Comparison of ENCODE assay signal across 5 fruit fly cellular contexts in genomic region chr3L:3806330-3806729, dm6.
TF ChIP-seq lines count a peak whose summit lies in the region.

TSS of gene CG32264 (minus strand) at chr3L:3806459.
TSS of gene ntc (minus strand) at chr3L:3806459.
TSS of gene IntS10 (plus strand) at chr3L:3806710.

- no peak for TF ChIP-seq CTCF in whole organism, embryonic (GFP tag; optimal IDR thresholded peaks at IDR 0.05; lab: Kevin White, UChicago)

TF ChIP-seq in whole organism, adult, 20 proteins besides CTCF, POLR2A, EP300 and RAD21 (continues in another document):
- peak; percentile 80 for TF ChIP-seq CG11617 (GFP tag; optimal IDR thresholded peaks at IDR 0.05; lab: Kevin White, UChicago)
- peak; percentile 71 for TF ChIP-seq bab1 (GFP tag; optimal IDR thresholded peaks at IDR 0.05; lab: Kevin White, UChicago)
- peak; percentile 73 for TF ChIP-seq pad (GFP tag; optimal IDR thresholded peaks at IDR 0.05; lab: Kevin White, UChicago)
- TF ChIP-seq CG5204 (GFP tag; optimal IDR thresholded peaks at IDR 0.05; lab: Kevin White, UChicago): no peak
- TF ChIP-seq CG7045 (GFP tag; optimal IDR thresholded peaks at IDR 0.05; lab: Kevin White, UChicago): peak; percentile 67
- peak; percentile 44 for TF ChIP-seq cic (GFP tag; optimal IDR thresholded peaks at IDR 0.05; lab: Kevin White, UChicago)
- peak; percentile 60 for TF ChIP-seq CG33017 (tag; optimal IDR thresholded peaks at IDR 0.05; lab: Kevin White, UChicago)
- peak; percentile 81 for TF ChIP-seq CG7101 (tag; optimal IDR thresholded peaks at IDR 0.05; lab: Kevin White, UChicago)
- TF ChIP-seq ovo (GFP tag; optimal IDR thresholded peaks at IDR 0.05; lab: Kevin White, UChicago): peak; percentile 12
- TF ChIP-seq Hr96 (GFP tag; optimal IDR thresholded peaks at IDR 0.05; lab: Kevin White, UChicago): peak; percentile 84
- TF ChIP-seq tj (GFP tag; optimal IDR thresholded peaks at IDR 0.05; lab: Kevin White, UChicago): peak; percentile 44
- TF ChIP-seq Clk (GFP tag; optimal IDR thresholded peaks at IDR 0.05; lab: Kevin White, UChicago): peak; percentile 71
- peak; percentile 91 for TF ChIP-seq CG1620 (GFP tag; optimal IDR thresholded peaks at IDR 0.05; lab: Kevin White, UChicago)
- TF ChIP-seq Crg-1 (GFP tag; optimal IDR thresholded peaks at IDR 0.05; lab: Kevin White, UChicago): peak; percentile 87
- peak; percentile 92 for TF ChIP-seq toe (GFP tag; optimal IDR thresholded peaks at IDR 0.05; lab: Kevin White, UChicago)
- no peak for TF ChIP-seq cnc (optimal IDR thresholded peaks at IDR 0.05; lab: Kevin White, UChicago)
- no peak for TF ChIP-seq kay (GFP tag; lab: Kevin White, UChicago; ENCODE audit: borderline replicate concordance)
- TF ChIP-seq CG12768 (GFP tag; optimal IDR thresholded peaks at IDR 0.05; lab: Kevin White, UChicago): peak; percentile 83

TF ChIP-seq in whole organism, embryonic, 481 proteins besides CTCF, POLR2A, EP300 and RAD21 (continues in another document):
- TF ChIP-seq HLH54F (GFP tag; optimal IDR thresholded peaks at IDR 0.05; lab: Kevin White, UChicago) (peak; percentile 84), nmo (GFP tag; optimal IDR thresholded peaks at IDR 0.05; lab: Kevin White, UChicago) (peak; percentile 86), so (GFP tag; IDR thresholded peaks at IDR 0.05; lab: Robert Waterston, UW) (no peak), Pdp1 (GFP tag; optimal IDR thresholded peaks at IDR 0.05; lab: Kevin White, UChicago) (peak; percentile 76), cg (GFP tag; optimal IDR thresholded peaks at IDR 0.05; lab: Kevin White, UChicago) (no peak), Hmr (GFP tag; optimal IDR thresholded peaks at IDR 0.05; lab: Kevin White, UChicago) (peak; percentile 70), CG11456 (GFP tag; IDR thresholded peaks at IDR 0.05; lab: Robert Waterston, UW) (peak; percentile 53; the same call in 1 of the 3 replicates), CG10543 (GFP tag; optimal IDR thresholded peaks at IDR 0.05; lab: Kevin White, UChicago) (peak; percentile 80), fru (optimal IDR thresholded peaks at IDR 0.05; lab: Kevin White, UChicago) (no peak), CG8089 (GFP tag; optimal IDR thresholded peaks at IDR 0.05; lab: Kevin White, UChicago) (peak; percentile 57), zen (tag; optimal IDR thresholded peaks at IDR 0.05; lab: Kevin White, UChicago) (peak; percentile 65), sens (GFP tag; lab: Kevin White, UChicago) (peak; percentile 95), CG17328 (GFP tag; IDR thresholded peaks at IDR 0.05; lab: Robert Waterston, UW) (no peak), bowl (GFP tag; IDR thresholded peaks at IDR 0.05; lab: Robert Waterston, UW) (no peak), CG3163 (GFP tag; optimal IDR thresholded peaks at IDR 0.05; lab: Kevin White, UChicago) (peak; percentile 47), CG6765 (GFP tag; optimal IDR thresholded peaks at IDR 0.05; lab: Kevin White, UChicago) (no peak), CG10366 (GFP tag; IDR thresholded peaks at IDR 0.05; lab: Robert Waterston, UW) (0 out of 2 replicates have a peak, but pooled peaks have one; percentile 25), bbx (GFP tag; IDR thresholded peaks at IDR 0.05; lab: Robert Waterston, UW; ENCODE audit: partially characterized antibody) (no peak)

TF ChIP-seq in whole organism, prepupa, 60 proteins besides CTCF, POLR2A, EP300 and RAD21 (continues in another document):
- peak; percentile 73 for TF ChIP-seq CG10631 (GFP tag; optimal IDR thresholded peaks at IDR 0.05; lab: Kevin White, UChicago)
- peak; percentile 46 for TF ChIP-seq cyc (GFP tag; optimal IDR thresholded peaks at IDR 0.05; lab: Kevin White, UChicago)
- peak; percentile 41 for TF ChIP-seq CG34406 (GFP tag; optimal IDR thresholded peaks at IDR 0.05; lab: Kevin White, UChicago)
- no peak for TF ChIP-seq vri (GFP tag; optimal IDR thresholded peaks at IDR 0.05; lab: Kevin White, UChicago)
- TF ChIP-seq net (GFP tag; optimal IDR thresholded peaks at IDR 0.05; lab: Kevin White, UChicago): no peak
- TF ChIP-seq spab (GFP tag; optimal IDR thresholded peaks at IDR 0.05; lab: Kevin White, UChicago): no peak
- no peak for TF ChIP-seq fd85E (GFP tag; optimal IDR thresholded peaks at IDR 0.05; lab: Kevin White, UChicago)
- TF ChIP-seq topi (GFP tag; optimal IDR thresholded peaks at IDR 0.05; lab: Kevin White, UChicago): peak; percentile 60
- peak; percentile 72 for TF ChIP-seq CG31627 (GFP tag; optimal IDR thresholded peaks at IDR 0.05; lab: Kevin White, UChicago)
- no peak for TF ChIP-seq CG10669 (GFP tag; optimal IDR thresholded peaks at IDR 0.05; lab: Kevin White, UChicago)
- TF ChIP-seq CG6276 (GFP tag; optimal IDR thresholded peaks at IDR 0.05; lab: Kevin White, UChicago): no peak
- no peak for TF ChIP-seq CG32006 (GFP tag; optimal IDR thresholded peaks at IDR 0.05; lab: Kevin White, UChicago)
- TF ChIP-seq dac (GFP tag; optimal IDR thresholded peaks at IDR 0.05; lab: Kevin White, UChicago): peak; percentile 9
- TF ChIP-seq CG11902 (GFP tag; optimal IDR thresholded peaks at IDR 0.05; lab: Kevin White, UChicago): peak; percentile 18
- TF ChIP-seq esn (GFP tag; optimal IDR thresholded peaks at IDR 0.05; lab: Kevin White, UChicago): peak; percentile 72
- peak; percentile 43 for TF ChIP-seq CG6792 (GFP tag; optimal IDR thresholded peaks at IDR 0.05; lab: Kevin White, UChicago)
- TF ChIP-seq Sox15 (GFP tag; optimal IDR thresholded peaks at IDR 0.05; lab: Kevin White, UChicago): peak; percentile 35
- TF ChIP-seq CG15336 (GFP tag; IDR thresholded peaks at IDR 0.05; lab: Robert Waterston, UW): no peak
- TF ChIP-seq Sox14 (GFP tag; optimal IDR thresholded peaks at IDR 0.05; lab: Kevin White, UChicago): peak; percentile 82
- TF ChIP-seq Eip78C (GFP tag; lab: Kevin White, UChicago): peak; percentile 89

TF ChIP-seq in whole organism, pupa, 21 proteins besides CTCF, POLR2A, EP300 and RAD21:
- TF ChIP-seq CG15710 (tag; optimal IDR thresholded peaks at IDR 0.05; lab: Kevin White, UChicago) (peak; percentile 61), CG9948 (tag; optimal IDR thresholded peaks at IDR 0.05; lab: Kevin White, UChicago) (peak; percentile 23), D1 (tag; optimal IDR thresholded peaks at IDR 0.05; lab: Kevin White, UChicago) (peak; percentile 52), CG34367 (tag; optimal IDR thresholded peaks at IDR 0.05; lab: Kevin White, UChicago) (no peak), Ets98B (GFP tag; IDR thresholded peaks at IDR 0.05; lab: Robert Waterston, UW) (peak; percentile 43), Snoo (tag; optimal IDR thresholded peaks at IDR 0.05; lab: Kevin White, UChicago) (no peak), rn (GFP tag; IDR thresholded peaks at IDR 0.05; lab: Robert Waterston, UW) (no peak), CG32121 (GFP tag; IDR thresholded peaks at IDR 0.05; lab: Robert Waterston, UW) (peak; percentile 34; the same call in 1 of the 2 replicates), Pif1A (GFP tag; optimal IDR thresholded peaks at IDR 0.05; lab: Kevin White, UChicago) (no peak), EcR (GFP tag; optimal IDR thresholded peaks at IDR 0.05; lab: Kevin White, UChicago) (no peak), CG14655 (GFP tag; optimal IDR thresholded peaks at IDR 0.05; lab: Kevin White, UChicago) (no peak), CG8301 (tag; optimal IDR thresholded peaks at IDR 0.05; lab: Kevin White, UChicago) (peak; percentile 48), fd96Ca (GFP tag; IDR thresholded peaks at IDR 0.05; lab: Robert Waterston, UW) (no peak; the same call in 1 of the 3 replicates), CG17806 (tag; optimal IDR thresholded peaks at IDR 0.05; lab: Kevin White, UChicago) (peak; percentile 29)

TF ChIP-seq in whole organism, wandering third instar larva, 38 proteins besides CTCF, POLR2A, EP300 and RAD21 (continues in another document):
- no peak for TF ChIP-seq CrebA (GFP tag; optimal IDR thresholded peaks at IDR 0.05; lab: Kevin White, UChicago; ENCODE audit: borderline replicate concordance)
- no peak for TF ChIP-seq Dif (GFP tag; optimal IDR thresholded peaks at IDR 0.05; lab: Kevin White, UChicago; ENCODE audit: partially characterized antibody)
- peak; percentile 30 for TF ChIP-seq CG9705 (GFP tag; optimal IDR thresholded peaks at IDR 0.05; lab: Kevin White, UChicago)
- peak; percentile 74 for TF ChIP-seq fru (GFP tag; optimal IDR thresholded peaks at IDR 0.05; lab: Kevin White, UChicago)
- TF ChIP-seq usp (GFP tag; optimal IDR thresholded peaks at IDR 0.05; lab: Kevin White, UChicago): no peak
- no peak for TF ChIP-seq Rel (GFP tag; optimal IDR thresholded peaks at IDR 0.05; lab: Kevin White, UChicago)
- peak; percentile 45 for TF ChIP-seq Rel (tag; optimal IDR thresholded peaks at IDR 0.05; lab: Kevin White, UChicago)
- TF ChIP-seq OdsH (GFP tag; optimal IDR thresholded peaks at IDR 0.05; lab: Kevin White, UChicago): peak; percentile 73
- TF ChIP-seq Jra (GFP tag; optimal IDR thresholded peaks at IDR 0.05; lab: Kevin White, UChicago): peak; percentile 66
- TF ChIP-seq tai (GFP tag; optimal IDR thresholded peaks at IDR 0.05; lab: Kevin White, UChicago): no peak
- TF ChIP-seq Hr78 (GFP tag; optimal IDR thresholded peaks at IDR 0.05; lab: Kevin White, UChicago): no peak
- TF ChIP-seq Vsx2 (GFP tag; optimal IDR thresholded peaks at IDR 0.05; lab: Kevin White, UChicago; ENCODE audit: partially characterized antibody): no peak
- peak; percentile 93 for TF ChIP-seq Myc (optimal IDR thresholded peaks at IDR 0.05; lab: Kevin White, UChicago)
- TF ChIP-seq GATAd (GFP tag; optimal IDR thresholded peaks at IDR 0.05; lab: Kevin White, UChicago): no peak
- TF ChIP-seq h (GFP tag; optimal IDR thresholded peaks at IDR 0.05; lab: Kevin White, UChicago): peak; percentile 80
- no peak for TF ChIP-seq brk (GFP tag; optimal IDR thresholded peaks at IDR 0.05; lab: Kevin White, UChicago)
- TF ChIP-seq N (GFP tag; optimal IDR thresholded peaks at IDR 0.05; lab: Kevin White, UChicago): no peak
- no peak for TF ChIP-seq Mio (GFP tag; optimal IDR thresholded peaks at IDR 0.05; lab: Kevin White, UChicago)
- TF ChIP-seq Hr83 (GFP tag; optimal IDR thresholded peaks at IDR 0.05; lab: Kevin White, UChicago; ENCODE audit: poor library complexity, severe bottlenecking): peak; percentile 3
- no peak for TF ChIP-seq Abd-B (GFP tag; optimal IDR thresholded peaks at IDR 0.05; lab: Kevin White, UChicago)
- peak; percentile 55 for TF ChIP-seq HLH106 (tag; optimal IDR thresholded peaks at IDR 0.05; lab: Kevin White, UChicago)
- TF ChIP-seq Dfd (GFP tag; optimal IDR thresholded peaks at IDR 0.05; lab: Kevin White, UChicago): no peak
- TF ChIP-seq lola (GFP tag; optimal IDR thresholded peaks at IDR 0.05; lab: Kevin White, UChicago): no peak
- peak; percentile 79 for TF ChIP-seq rgr (GFP tag; optimal IDR thresholded peaks at IDR 0.05; lab: Kevin White, UChicago)
- TF ChIP-seq dsf (GFP tag; optimal IDR thresholded peaks at IDR 0.05; lab: Kevin White, UChicago; ENCODE audit: borderline replicate concordance): peak; percentile 15
- peak; percentile 40 for TF ChIP-seq psq (GFP tag; optimal IDR thresholded peaks at IDR 0.05; lab: Kevin White, UChicago)
- TF ChIP-seq br (GFP tag; optimal IDR thresholded peaks at IDR 0.05; lab: Kevin White, UChicago): peak; percentile 79
- TF ChIP-seq ey (GFP tag; optimal IDR thresholded peaks at IDR 0.05; lab: Kevin White, UChicago): peak; percentile 76
- TF ChIP-seq woc (GFP tag; optimal IDR thresholded peaks at IDR 0.05; lab: Kevin White, UChicago): peak; percentile 84
